Fruit fly (Drosophila melanogaster) whole organism, embryonic: ENCODE measurements around the gene CG10638.
A peak's percentile ranks its signal among the peaks of the same experiment; 100 is the strongest.

Experiments used
- CG10654 ChIP-seq: fragments of 200-800 bp; sonication (Bioruptor generic); optimal IDR thresholded peaks from 2 replicates; lab custom pipeline; 2016; ENCODE audit warnings: missing biosample characterization, missing genetic modification characterization
- CG12104 ChIP-seq: fragments of 200-800 bp; sonication (Bioruptor generic); optimal IDR thresholded peaks from 3 replicates; lab custom pipeline; 2016; ENCODE audit warnings: missing biosample characterization, missing genetic modification characterization
- CG12299 ChIP-seq: fragments of 200-800 bp; sonication (Bioruptor generic); optimal IDR thresholded peaks from 2 replicates; lab custom pipeline; 2018; ENCODE audit warnings: missing biosample characterization, mild to moderate bottlenecking, missing genetic modification characterization
- CG14014 ChIP-seq: fragments of 200-800 bp; sonication (Bioruptor generic); IDR thresholded peaks from 2 replicates; pipeline ENCODE4 v1.3.6; 2022; ENCODE audit warnings: missing biosample characterization, missing genetic modification characterization
- CG14050 ChIP-seq: fragments of 200-800 bp; sonication (Bioruptor generic); IDR thresholded peaks from 3 replicates; pipeline ENCODE4 v1.3.6; 2022; ENCODE audit warnings: missing biosample characterization, missing genetic modification characterization
- CG14860 ChIP-seq: fragments of 200-800 bp; sonication (Bioruptor generic); IDR thresholded peaks from 3 replicates; pipeline ENCODE4 v1.3.6; 2022; ENCODE audit warnings: missing biosample characterization, missing genetic modification characterization; ENCODE audit not compliant: partially characterized antibody
- CG15011 ChIP-seq: fragments of 200-800 bp; sonication (Bioruptor generic); optimal IDR thresholded peaks from 3 replicates; lab custom pipeline; 2018; ENCODE audit warnings: missing biosample characterization, mild to moderate bottlenecking, missing genetic modification characterization
- CG15479 ChIP-seq: fragments of 200-800 bp; sonication (Bioruptor generic); optimal IDR thresholded peaks from 3 replicates; lab custom pipeline; 2019; ENCODE audit warnings: missing biosample characterization, mild to moderate bottlenecking, missing genetic modification characterization, moderate library complexity
- CG2116 ChIP-seq: fragments of 200-800 bp; sonication (Bioruptor generic); optimal IDR thresholded peaks from 3 replicates; lab custom pipeline; 2018; ENCODE audit warnings: missing biosample characterization, mild to moderate bottlenecking, missing genetic modification characterization
- CG2875 ChIP-seq: fragments of 200-800 bp; sonication (Bioruptor generic); optimal IDR thresholded peaks from 2 replicates; lab custom pipeline; 2017; ENCODE audit warnings: missing biosample characterization, mild to moderate bottlenecking, missing genetic modification characterization, missing genetic modification reagents
- CG30020 ChIP-seq: fragments of 200-800 bp; optimal IDR thresholded peaks from 2 replicates; lab custom pipeline; 2019; ENCODE audit warnings: missing biosample characterization, mild to moderate bottlenecking, missing genetic modification characterization, moderate library complexity
- CG4282 ChIP-seq: fragments of 200-800 bp; sonication (Bioruptor generic); optimal IDR thresholded peaks from 2 replicates; lab custom pipeline; 2016; ENCODE audit warnings: missing biosample characterization, missing genetic modification characterization
- CG4854 ChIP-seq: fragments of 200-800 bp; sonication (Bioruptor generic); optimal IDR thresholded peaks from 2 replicates; lab custom pipeline; 2016; ENCODE audit warnings: missing biosample characterization, missing genetic modification characterization, inconsistent platforms
- CG5953 ChIP-seq: fragments of 200-800 bp; sonication (Bioruptor generic); IDR thresholded peaks from 2 replicates; pipeline ENCODE4 v1.3.6; 2022; ENCODE audit warnings: missing biosample characterization, missing genetic modification characterization
- CG6654 ChIP-seq: fragments of 200-800 bp; sonication (Bioruptor generic); optimal IDR thresholded peaks from 2 replicates; lab custom pipeline; 2017; ENCODE audit warnings: missing biosample characterization, mild to moderate bottlenecking, missing genetic modification characterization
- CG6854 ChIP-seq: fragments of 200-800 bp; sonication (Bioruptor generic); optimal IDR thresholded peaks from 3 replicates; lab custom pipeline; 2017; ENCODE audit warnings: missing biosample characterization, mild to moderate bottlenecking, missing genetic modification characterization
- Dek ChIP-seq: fragments of 200-800 bp; sonication (Bioruptor generic); optimal IDR thresholded peaks from 3 replicates; lab custom pipeline; 2019; ENCODE audit warnings: missing biosample characterization, mild to moderate bottlenecking, missing genetic modification characterization, moderate library complexity
- Ets65A ChIP-seq: fragments of 200-800 bp; sonication (Bioruptor generic); peaks from one replicate; lab custom pipeline; 2016; ENCODE audit warnings: missing biosample characterization, missing genetic modification characterization
- HLH4C ChIP-seq: fragments of 200-800 bp; sonication (Bioruptor generic); IDR thresholded peaks from 3 replicates; pipeline ENCODE4 v1.3.6; 2022; ENCODE audit warnings: missing biosample characterization, missing genetic modification characterization; ENCODE audit not compliant: partially characterized antibody
- Hr39 ChIP-seq: fragments of >200 bp; optimal IDR thresholded peaks from 2 replicates; lab custom pipeline; 2017
- Hr78 ChIP-seq, 2 experiments: fragments of 200-800 bp in 1 of 2; fragments of >200 bp in 1 of 2; sonication (Bioruptor generic) in 1 of 2; optimal IDR thresholded peaks; 2 replicates each; lab custom pipeline; 2017 to 2019; ENCODE audit warnings: missing biosample characterization in 2 of 2, missing genetic modification characterization in 2 of 2, mild to moderate bottlenecking in 1 of 2, moderate library complexity in 1 of 2
- NC2α ChIP-seq: fragments of 200-800 bp; sonication (Bioruptor generic); optimal IDR thresholded peaks from 2 replicates; lab custom pipeline; 2016; ENCODE audit warnings: missing biosample characterization, missing genetic modification characterization
- Oli ChIP-seq: fragments of 200-800 bp; sonication (Bioruptor generic); optimal IDR thresholded peaks from 2 replicates; lab custom pipeline; 2018; ENCODE audit warnings: missing biosample characterization, mild to moderate bottlenecking, missing genetic modification characterization, moderate library complexity
- Spps ChIP-seq: fragments of 200-800 bp; sonication (Bioruptor generic); optimal IDR thresholded peaks from 2 replicates; lab custom pipeline; 2018; ENCODE audit warnings: missing biosample characterization, mild to moderate bottlenecking, missing genetic modification characterization
- bbx ChIP-seq: fragments of 200-800 bp; sonication (Bioruptor generic); IDR thresholded peaks from 2 replicates; pipeline ENCODE4 v1.3.6; 2022; ENCODE audit warnings: missing biosample characterization, missing genetic modification characterization; ENCODE audit not compliant: partially characterized antibody
- bcd ChIP-seq: fragments of 200-800 bp; sonication (Bioruptor generic); optimal IDR thresholded peaks from 2 replicates; lab custom pipeline; 2017; ENCODE audit warnings: missing biosample characterization, mild to moderate bottlenecking, missing genetic modification characterization
- bigmax ChIP-seq: fragments of 200-800 bp; sonication (Bioruptor generic); optimal IDR thresholded peaks from 2 replicates; lab custom pipeline; 2018; ENCODE audit warnings: missing biosample characterization, mild to moderate bottlenecking, missing genetic modification characterization
- btn ChIP-seq: fragments of 200-800 bp; sonication (Bioruptor generic); optimal IDR thresholded peaks from 2 replicates; lab custom pipeline; 2016; ENCODE audit warnings: missing biosample characterization, missing genetic modification characterization
- fd102C ChIP-seq: fragments of 200-800 bp; sonication (Bioruptor generic); optimal IDR thresholded peaks from 2 replicates; lab custom pipeline; 2018; ENCODE audit warnings: missing biosample characterization, mild to moderate bottlenecking, missing genetic modification characterization, moderate library complexity
- fd3F ChIP-seq: fragments of 200-800 bp; sonication (Bioruptor generic); optimal IDR thresholded peaks from 2 replicates; lab custom pipeline; 2018; ENCODE audit warnings: missing biosample characterization, mild to moderate bottlenecking, missing genetic modification characterization, moderate library complexity
- fd64A ChIP-seq: fragments of 200-800 bp; sonication (Bioruptor generic); optimal IDR thresholded peaks from 3 replicates; lab custom pipeline; 2018; ENCODE audit warnings: missing biosample characterization, mild to moderate bottlenecking, missing genetic modification characterization
- grau ChIP-seq: fragments of 200-800 bp; optimal IDR thresholded peaks from 3 replicates; lab custom pipeline; 2019; ENCODE audit warnings: missing biosample characterization, mild to moderate bottlenecking, missing genetic modification characterization, moderate library complexity
- grn ChIP-seq: fragments of 200-800 bp; sonication (Bioruptor generic); optimal IDR thresholded peaks from 3 replicates; lab custom pipeline; 2017; ENCODE audit warnings: missing biosample characterization, missing genetic modification characterization
- gsb-n ChIP-seq: fragments of 200-800 bp; sonication (Bioruptor generic); optimal IDR thresholded peaks from 3 replicates; lab custom pipeline; 2018; ENCODE audit warnings: missing biosample characterization, mild to moderate bottlenecking, missing genetic modification characterization
- insv ChIP-seq, 2 experiments: fragments of 200-800 bp; sonication (Bioruptor generic); optimal IDR thresholded peaks; 3 replicates each; lab custom pipeline; 2016 to 2018; ENCODE audit warnings: missing biosample characterization in 2 of 2, missing genetic modification characterization in 2 of 2
- jing ChIP-seq: fragments of 200-800 bp; sonication (Bioruptor generic); optimal IDR thresholded peaks from 2 replicates; lab custom pipeline; 2018; ENCODE audit warnings: missing biosample characterization, mild to moderate bottlenecking, missing genetic modification characterization
- jumu ChIP-seq: fragments of 200-800 bp; sonication (Bioruptor generic); optimal IDR thresholded peaks from 3 replicates; lab custom pipeline; 2016; ENCODE audit warnings: missing biosample characterization, missing genetic modification characterization
- mld ChIP-seq: fragments of 200-800 bp; sonication (Bioruptor generic); IDR thresholded peaks from 3 replicates; pipeline ENCODE4 v1.3.6; 2022; ENCODE audit warnings: missing biosample characterization, missing genetic modification characterization; ENCODE audit not compliant: partially characterized antibody
- nerfin-2 ChIP-seq: fragments of 200-800 bp; sonication (Bioruptor generic); IDR thresholded peaks from 2 replicates; pipeline ENCODE4 v1.3.6; 2022; ENCODE audit warnings: missing biosample characterization, missing genetic modification characterization; ENCODE audit not compliant: partially characterized antibody
- org-1 ChIP-seq: fragments of 200-800 bp; sonication (Bioruptor generic); optimal IDR thresholded peaks from 2 replicates; lab custom pipeline; 2017; ENCODE audit warnings: missing biosample characterization, missing genetic modification characterization
- otp ChIP-seq: fragments of 200-800 bp; sonication (Bioruptor generic); IDR thresholded peaks from 3 replicates; pipeline ENCODE4, ENCODE4 v1.3.6; 2022; ENCODE audit warnings: missing biosample characterization, missing genetic modification characterization
- repo ChIP-seq: fragments of 200-800 bp; sonication (Bioruptor generic); optimal IDR thresholded peaks from 2 replicates; lab custom pipeline; 2016; ENCODE audit warnings: missing biosample characterization, missing genetic modification characterization
- ro ChIP-seq: fragments of 200-800 bp; sonication (Bioruptor generic); IDR thresholded peaks from 2 replicates; pipeline ENCODE4 v1.3.6; 2022; ENCODE audit warnings: missing biosample characterization, missing genetic modification characterization
- shn ChIP-seq: fragments of 200-800 bp; sonication (Bioruptor generic); optimal IDR thresholded peaks from 3 replicates; lab custom pipeline; 2016; ENCODE audit warnings: missing biosample characterization, missing genetic modification characterization
- ttk ChIP-seq: fragments of 200-800 bp; sonication (Bioruptor generic); IDR thresholded peaks from 2 replicates; pipeline ENCODE4 v2.1.2; 2022; ENCODE audit warnings: missing biosample characterization, missing genetic modification characterization
- tup ChIP-seq: fragments of 200-800 bp; sonication (Bioruptor generic); optimal IDR thresholded peaks from 2 replicates; lab custom pipeline; 2016; ENCODE audit warnings: missing biosample characterization, mild to moderate bottlenecking, missing genetic modification characterization, moderate library complexity
- zfh1 ChIP-seq: fragments of 200-800 bp; sonication (Bioruptor generic); IDR thresholded peaks from 3 replicates; pipeline ENCODE4 v1.3.6; 2022; ENCODE audit warnings: missing biosample characterization, missing genetic modification characterization

CG10638 gene

DNA sequence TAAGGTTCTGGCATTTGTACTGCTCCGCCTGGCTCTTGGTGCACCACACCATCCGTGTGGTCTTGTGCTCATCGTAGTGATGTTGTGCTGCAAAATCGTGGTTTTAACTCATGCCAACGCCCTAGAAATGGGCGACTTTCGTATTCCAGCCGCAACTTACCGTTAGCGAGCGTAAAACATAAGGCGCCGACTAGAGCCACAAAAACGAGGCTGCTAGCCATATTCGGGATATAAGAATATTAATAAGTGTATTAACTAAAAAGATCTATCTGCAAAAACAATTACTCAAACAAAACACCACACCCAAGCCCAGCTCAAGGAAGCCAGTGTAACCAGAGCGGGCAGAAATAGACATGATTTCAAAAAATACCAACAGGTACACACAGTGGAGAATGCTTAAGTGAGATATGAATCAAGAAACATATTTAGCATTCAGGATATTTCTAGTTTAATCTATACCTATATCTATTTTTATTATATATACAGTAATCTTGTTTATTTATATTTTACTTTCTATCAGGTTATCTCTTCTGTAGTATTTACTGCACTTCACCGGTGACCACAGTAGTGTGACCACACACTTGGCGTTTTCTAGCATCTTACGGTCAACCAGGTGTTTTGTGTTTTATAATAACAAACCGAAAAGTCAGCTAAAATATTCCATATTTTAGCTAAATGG lies 32.4 kb upstream of the CG10638 start, which contains the start of the genes Tsf2 and CG34242 (continued):
- TF ChIP-seq CG14860 (GFP tag; lab: Robert Waterston, UW) = no peak
- peak; percentile 96 for TF ChIP-seq ttk (GFP tag; lab: Robert Waterston, UW)
- no peak for TF ChIP-seq CG2875 (GFP tag; lab: Kevin White, UChicago)
- TF ChIP-seq CG15479 (GFP tag; lab: Kevin White, UChicago) = no peak
- peak; percentile 18 for TF ChIP-seq CG4854
- TF ChIP-seq NC2α (GFP tag; lab: Kevin White, UChicago) = no peak
- TF ChIP-seq CG12104 (GFP tag; lab: Kevin White, UChicago) = peak; percentile 45

DNA sequence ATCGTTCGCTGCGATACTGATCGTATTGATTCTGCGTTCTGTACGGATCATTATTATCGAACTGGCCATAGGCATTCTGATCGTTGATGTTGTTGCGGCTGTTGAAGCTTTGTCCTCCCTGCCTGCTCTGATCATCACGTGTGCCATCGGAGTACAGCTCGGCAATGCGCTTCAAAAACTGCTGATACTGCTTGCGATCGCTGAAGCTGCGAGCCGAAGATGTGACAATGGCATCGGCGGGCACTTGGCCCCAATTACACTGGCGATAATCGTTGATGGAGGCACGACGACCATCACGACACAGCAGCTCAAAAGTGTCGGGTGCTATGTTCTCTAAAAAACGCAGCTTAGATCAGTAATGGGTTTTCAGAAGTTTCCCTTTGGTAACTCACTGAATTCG lies 31.1 kb upstream of the CG10638 start:
- TF ChIP-seq Hr39 = no peak
- TF ChIP-seq jumu (GFP tag; lab: Kevin White, UChicago) = no peak
- TF ChIP-seq bbx (GFP tag; lab: Robert Waterston, UW) = no peak
- TF ChIP-seq zfh1 (GFP tag; lab: Robert Waterston, UW) = no peak
- peak; percentile 36 for TF ChIP-seq Ets65A (GFP tag; lab: Kevin White, UChicago)
- TF ChIP-seq insv (GFP tag; optimal IDR thresholded peaks at IDR 0.05; lab: Kevin White, UChicago) = no peak
- no peak for TF ChIP-seq Spps
- no peak for TF ChIP-seq CG4282
- TF ChIP-seq nerfin-2 (GFP tag; lab: Robert Waterston, UW) = peak; percentile 30; the same call in 1 of the 2 replicates
- TF ChIP-seq, all 482 proteins: peak for 2

dm6 chr3L:12530044-12530443 lies 28.9 kb upstream of the CG10638 start, which contains the start of gene nst:
nst (minus strand) TSS chr3L:12530171.
- TF ChIP-seq CG15011 (GFP tag; lab: Kevin White, UChicago) (no peak), grn (GFP tag; lab: Kevin White, UChicago) (no peak), org-1 (GFP tag; lab: Kevin White, UChicago) (no peak), Oli (no peak), btn (GFP tag; lab: Kevin White, UChicago) (no peak), CG2116 (peak; percentile 32), CG14014 (GFP tag; lab: Robert Waterston, UW) (no peak), jing (GFP tag; lab: Kevin White, UChicago) (no peak), ro (GFP tag; lab: Robert Waterston, UW) (no peak), grau (tag; lab: Kevin White, UChicago) (peak; percentile 16), bcd (no peak), gsb-n (no peak), mld (0 out of 3 replicates have a peak, but pooled peaks have one; percentile 34), Hr39 (no peak), CG14050 (GFP tag; lab: Robert Waterston, UW) (no peak), CG6854 (GFP tag; lab: Kevin White, UChicago) (no peak), tup (GFP tag; lab: Kevin White, UChicago) (no peak), CG10654 (GFP tag; lab: Kevin White, UChicago) (no peak), bigmax (GFP tag; lab: Kevin White, UChicago) (no peak), shn (GFP tag; lab: Kevin White, UChicago) (no peak), Hr78 (GFP tag; optimal IDR thresholded peaks at IDR 0.05; lab: Kevin White, UChicago) (no peak), CG5953 (GFP tag; lab: Robert Waterston, UW) (no peak), CG30020 (no peak), Dek (no peak), fd3F (GFP tag; lab: Kevin White, UChicago) (no peak), HLH4C (GFP tag; lab: Robert Waterston, UW) (no peak), fd102C (GFP tag; lab: Kevin White, UChicago) (no peak), fd64A (GFP tag; lab: Kevin White, UChicago) (no peak), CG6654 (GFP tag; lab: Kevin White, UChicago) (no peak), repo (GFP tag; lab: Kevin White, UChicago) (no peak), otp (no peak), CG12299 (tag; lab: Kevin White, UChicago) (no peak)
